Fruit fly (Drosophila melanogaster) whole organism, embryonic: ENCODE data around the gene Ccp84Aa.

Source experiments
- Ada2b ChIP-seq: fragments of 200-800 bp; sonication (Bioruptor generic); IDR thresholded peaks from 2 replicates; pipeline ENCODE4 v1.3.6; 2022; ENCODE audit warnings: missing biosample characterization, missing genetic modification characterization
- Aef1 ChIP-seq: fragments of 200-800 bp; sonication (Bioruptor generic); IDR thresholded peaks from 3 replicates; pipeline ENCODE4 v1.3.6; 2022; ENCODE audit warnings: missing biosample characterization, missing genetic modification characterization
- CG10321 ChIP-seq: fragments of 200-800 bp; sonication (Bioruptor generic); IDR thresholded peaks from 2 replicates; pipeline ENCODE4 v1.3.6; 2022; ENCODE audit warnings: missing biosample characterization, missing genetic modification characterization
- CG10979 ChIP-seq: fragments of 200-800 bp; sonication (Bioruptor generic); optimal IDR thresholded peaks from 2 replicates; lab custom pipeline; 2018; ENCODE audit warnings: missing biosample characterization, mild to moderate bottlenecking, missing genetic modification characterization, moderate library complexity
- CG11247 ChIP-seq: fragments of 200-800 bp; sonication (Bioruptor generic); IDR thresholded peaks from 2 replicates; pipeline ENCODE4 v1.3.6; 2022; ENCODE audit warnings: missing biosample characterization, missing genetic modification characterization
- CG12744 ChIP-seq: fragments of 200-800 bp; sonication (Bioruptor generic); optimal IDR thresholded peaks from 2 replicates; lab custom pipeline; 2016; ENCODE audit warnings: missing biosample characterization, missing genetic modification characterization
- CG14860 ChIP-seq: fragments of 200-800 bp; sonication (Bioruptor generic); IDR thresholded peaks from 3 replicates; pipeline ENCODE4 v1.3.6; 2022; ENCODE audit warnings: missing biosample characterization, missing genetic modification characterization; ENCODE audit not compliant: partially characterized antibody
- CG16779 ChIP-seq: fragments of 200-800 bp; sonication (Bioruptor generic); IDR thresholded peaks from 2 replicates; pipeline ENCODE4 v1.3.6; 2022; ENCODE audit warnings: missing biosample characterization, missing genetic modification characterization
- CG1832 ChIP-seq: fragments of 200-800 bp; sonication (Bioruptor generic); optimal IDR thresholded peaks from 2 replicates; lab custom pipeline; 2017; ENCODE audit warnings: missing biosample characterization, mild to moderate bottlenecking, missing genetic modification characterization, inconsistent platforms
- CG2199 ChIP-seq: fragments of 200-800 bp; sonication (Bioruptor generic); IDR thresholded peaks from 3 replicates; pipeline ENCODE4 v1.3.6; 2022; ENCODE audit warnings: missing biosample characterization, missing genetic modification characterization
- CG30020 ChIP-seq: fragments of 200-800 bp; optimal IDR thresholded peaks from 2 replicates; lab custom pipeline; 2019; ENCODE audit warnings: missing biosample characterization, mild to moderate bottlenecking, missing genetic modification characterization, moderate library complexity
- CG30403 ChIP-seq: fragments of 200-800 bp; sonication (Bioruptor generic); optimal IDR thresholded peaks from 3 replicates; lab custom pipeline; 2016; ENCODE audit warnings: missing biosample characterization, missing genetic modification characterization
- CG4404 ChIP-seq: fragments of 200-800 bp; sonication (Bioruptor generic); IDR thresholded peaks from 2 replicates; pipeline ENCODE4 v1.3.6; 2022; ENCODE audit warnings: missing biosample characterization, missing genetic modification characterization
- CG7372 ChIP-seq: fragments of 200-800 bp; sonication (Bioruptor generic); IDR thresholded peaks from 2 replicates; pipeline ENCODE4 v1.3.6; 2022; ENCODE audit warnings: missing biosample characterization, missing genetic modification characterization
- CG8089 ChIP-seq: fragments of 200-800 bp; sonication (Bioruptor generic); optimal IDR thresholded peaks from 3 replicates; lab custom pipeline; 2016; ENCODE audit warnings: missing biosample characterization, missing genetic modification characterization
- CG8765 ChIP-seq: fragments of 200-800 bp; sonication (Bioruptor generic); IDR thresholded peaks from 2 replicates; pipeline ENCODE4 v1.3.6; 2022; ENCODE audit warnings: missing biosample characterization, missing genetic modification characterization
- CoRest ChIP-seq: fragments of 200-800 bp; sonication (Bioruptor generic); optimal IDR thresholded peaks from 3 replicates; lab custom pipeline; 2018; ENCODE audit warnings: missing biosample characterization, mild to moderate bottlenecking, missing genetic modification characterization, moderate library complexity
- D ChIP-seq, 2 experiments: fragments of 200-800 bp in 1 of 2; fragments of >200 bp in 1 of 2; sonication (Bioruptor generic) in 1 of 2; optimal IDR thresholded peaks; 2 replicates in 1 of 2; 3 replicates in 1 of 2; lab custom pipeline; 2017; ENCODE audit warnings: mild to moderate bottlenecking in 1 of 2, missing biosample characterization in 1 of 2, missing genetic modification characterization in 1 of 2, missing genetic modification reagents in 1 of 2
- Dbx ChIP-seq: fragments of 200-800 bp; sonication (Bioruptor generic); IDR thresholded peaks from 3 replicates; pipeline ENCODE4 v1.3.6; 2022; ENCODE audit warnings: missing biosample characterization, missing genetic modification characterization
- Deaf1 ChIP-seq: fragments of 200-800 bp; optimal IDR thresholded peaks from 3 replicates; lab custom pipeline; 2019; ENCODE audit warnings: missing biosample characterization, mild to moderate bottlenecking, missing genetic modification characterization, moderate library complexity
- HLH54F ChIP-seq: fragments of 200-800 bp; sonication (Bioruptor generic); optimal IDR thresholded peaks from 3 replicates; lab custom pipeline; 2016; ENCODE audit warnings: missing biosample characterization, missing genetic modification characterization
- Mes4 ChIP-seq: fragments of 200-800 bp; sonication (Bioruptor generic); optimal IDR thresholded peaks from 2 replicates; lab custom pipeline; 2016; ENCODE audit warnings: missing biosample characterization, missing genetic modification characterization
- NK7.1 ChIP-seq: fragments of 200-800 bp; sonication (Bioruptor generic); optimal IDR thresholded peaks from 3 replicates; lab custom pipeline; 2016; ENCODE audit warnings: missing biosample characterization, missing genetic modification characterization
- Rx ChIP-seq: fragments of 200-800 bp; sonication (Bioruptor generic); IDR thresholded peaks from 2 replicates; pipeline ENCODE4 v1.3.6; 2022; ENCODE audit warnings: missing biosample characterization, missing genetic modification characterization
- bab2 ChIP-seq: fragments of 200-800 bp; sonication (Bioruptor generic); optimal IDR thresholded peaks from 2 replicates; lab custom pipeline; 2016; ENCODE audit warnings: missing biosample characterization, missing genetic modification characterization
- bowl ChIP-seq: fragments of 200-800 bp; sonication (Bioruptor generic); IDR thresholded peaks from 2 replicates; pipeline ENCODE4 v1.3.6; 2022; ENCODE audit warnings: missing biosample characterization, missing genetic modification characterization
- cad ChIP-seq: fragments of >200 bp; optimal IDR thresholded peaks from 2 replicates; lab custom pipeline; 2017; ENCODE audit warnings: missing biosample characterization, missing genetic modification characterization
- cg ChIP-seq: fragments of 200-800 bp; sonication (Bioruptor generic); optimal IDR thresholded peaks from 3 replicates; lab custom pipeline; 2019; ENCODE audit warnings: missing biosample characterization, mild to moderate bottlenecking, missing genetic modification characterization, moderate library complexity
- chm ChIP-seq: fragments of 200-800 bp; sonication (Bioruptor generic); IDR thresholded peaks from 2 replicates; pipeline ENCODE4 v1.3.6; 2022; ENCODE audit warnings: missing biosample characterization, missing genetic modification characterization
- en ChIP-seq: fragments of 200-800 bp; sonication (Bioruptor generic); optimal IDR thresholded peaks from 2 replicates; lab custom pipeline; 2016; ENCODE audit warnings: missing biosample characterization, missing genetic modification characterization
- eyg ChIP-seq: fragments of 200-800 bp; sonication (Bioruptor generic); optimal IDR thresholded peaks from 3 replicates; lab custom pipeline; 2016; ENCODE audit warnings: missing biosample characterization, missing genetic modification characterization
- fd96Cb ChIP-seq: fragments of 200-800 bp; sonication (Bioruptor generic); optimal IDR thresholded peaks from 2 replicates; lab custom pipeline; 2018; ENCODE audit warnings: missing biosample characterization, mild to moderate bottlenecking, missing genetic modification characterization, moderate library complexity
- knrl ChIP-seq: fragments of 200-800 bp; sonication (Bioruptor generic); IDR thresholded peaks from 3 replicates; pipeline ENCODE4 v1.3.6; 2022; ENCODE audit warnings: missing biosample characterization, missing genetic modification characterization; ENCODE audit not compliant: partially characterized antibody
- lbe ChIP-seq: fragments of 200-800 bp; sonication (Bioruptor generic); optimal IDR thresholded peaks from 2 replicates; lab custom pipeline; 2016; ENCODE audit warnings: missing biosample characterization, mild to moderate bottlenecking, missing genetic modification characterization
- lov ChIP-seq, 2 experiments: fragments of 200-800 bp in 1 of 2; fragments of >200 bp in 1 of 2; sonication (Bioruptor generic) in 1 of 2; IDR thresholded peaks in 1 of 2; optimal IDR thresholded peaks in 1 of 2; 2 replicates in 1 of 2; 3 replicates in 1 of 2; pipeline versions ENCODE4 v1.3.6 to Lab custom; 2017 to 2022; ENCODE audit warnings: missing biosample characterization in 1 of 2, missing genetic modification characterization in 1 of 2
- nerfin-1 ChIP-seq: fragments of 200-800 bp; sonication (Bioruptor generic); optimal IDR thresholded peaks from 3 replicates; lab custom pipeline; 2019; ENCODE audit warnings: missing biosample characterization, mild to moderate bottlenecking, missing genetic modification characterization, moderate library complexity
- pb ChIP-seq: fragments of 200-800 bp; sonication (Bioruptor generic); optimal IDR thresholded peaks from 3 replicates; lab custom pipeline; 2016; ENCODE audit warnings: missing biosample characterization, missing genetic modification characterization
- prd ChIP-seq, 3 experiments: fragments of >200 bp in 2 of 3; fragments of 200-800 bp in 1 of 3; sonication (Bioruptor generic) in 1 of 3; optimal IDR thresholded peaks in 2 of 3; IDR thresholded peaks in 1 of 3; 2 replicates in 2 of 3; 3 replicates in 1 of 3; pipeline versions ENCODE4 v1.3.6 to Lab custom; 2017 to 2022; ENCODE audit warnings: missing biosample characterization in 1 of 3, missing genetic modification characterization in 1 of 3
- repo ChIP-seq: fragments of 200-800 bp; sonication (Bioruptor generic); optimal IDR thresholded peaks from 2 replicates; lab custom pipeline; 2016; ENCODE audit warnings: missing biosample characterization, missing genetic modification characterization
- sens ChIP-seq: fragments of 200-800 bp; sonication (Bioruptor generic); peaks from one replicate; lab custom pipeline; 2016; ENCODE audit warnings: missing biosample characterization, missing genetic modification characterization
- seq ChIP-seq: fragments of 200-800 bp; sonication (Bioruptor generic); IDR thresholded peaks from 2 replicates; pipeline ENCODE4 v1.3.6; 2022; ENCODE audit warnings: missing biosample characterization, missing genetic modification characterization
- slbo ChIP-seq: fragments of 200-800 bp; sonication (Bioruptor generic); IDR thresholded peaks from 2 replicates; pipeline ENCODE4 v1.3.6; 2022; ENCODE audit warnings: missing biosample characterization, missing genetic modification characterization
- ssp ChIP-seq: fragments of 200-800 bp; sonication (Bioruptor generic); IDR thresholded peaks from 2 replicates; pipeline ENCODE4 v1.3.6; 2022; ENCODE audit warnings: missing biosample characterization, missing genetic modification characterization
- tll ChIP-seq, 2 experiments: fragments of 200-800 bp in 1 of 2; fragments of >200 bp in 1 of 2; sonication (Bioruptor generic) in 1 of 2; optimal IDR thresholded peaks; 2 replicates each; lab custom pipeline; 2017 to 2019; ENCODE audit warnings: missing biosample characterization in 2 of 2, missing genetic modification characterization in 2 of 2, mild to moderate bottlenecking in 1 of 2, moderate library complexity in 1 of 2
- trh ChIP-seq: fragments of 200-800 bp; sonication (Bioruptor generic); optimal IDR thresholded peaks from 2 replicates; lab custom pipeline; 2016; ENCODE audit warnings: missing biosample characterization, missing genetic modification characterization
- twi ChIP-seq: fragments of 200-800 bp; optimal IDR thresholded peaks from 2 replicates; lab custom pipeline; 2019; ENCODE audit warnings: missing biosample characterization, mild to moderate bottlenecking, missing genetic modification characterization, moderate library complexity
- wor ChIP-seq: fragments of 200-800 bp; sonication (Bioruptor generic); IDR thresholded peaks from 2 replicates; pipeline ENCODE4 v1.3.6; 2022; ENCODE audit warnings: missing biosample characterization, missing genetic modification characterization
- yki ChIP-seq: fragments of >200 bp; optimal IDR thresholded peaks from 3 replicates; lab custom pipeline; 2018
- zen ChIP-seq: fragments of 200-800 bp; sonication (Bioruptor generic); optimal IDR thresholded peaks from 3 replicates; lab custom pipeline; 2018; ENCODE audit warnings: missing biosample characterization, mild to moderate bottlenecking, missing genetic modification characterization, moderate library complexity

Gene Ccp84Aa

dm6 chr3R:6735722-6736121, 31.8 kb downstream of the Ccp84Aa start:
- TF ChIP-seq yki (lab: Kevin White, UChicago) = no peak
- TF ChIP-seq HLH54F (GFP tag; lab: Kevin White, UChicago) = no peak
- no peak for TF ChIP-seq NK7.1 (GFP tag; lab: Kevin White, UChicago)
- TF ChIP-seq cad (GFP tag; lab: Kevin White, UChicago) = peak; percentile 54
- TF ChIP-seq CG16779 = no peak
- no peak for TF ChIP-seq Deaf1 (tag; lab: Kevin White, UChicago)
- TF ChIP-seq CG30403 (GFP tag; lab: Kevin White, UChicago) = no peak
- no peak for TF ChIP-seq knrl (GFP tag; lab: Robert Waterston, UW)
- TF ChIP-seq tll (GFP tag; optimal IDR thresholded peaks at IDR 0.05; lab: Kevin White, UChicago) = peak in 1 of 2 experiments; percentile 62
- peak; percentile 77 for TF ChIP-seq zen
- TF ChIP-seq prd (optimal IDR thresholded peaks at IDR 0.05; lab: Kevin White, UChicago) = no peak
- TF ChIP-seq prd (GFP tag; IDR thresholded peaks at IDR 0.05; lab: Robert Waterston, UW) = 0 out of 3 replicates have a peak, but pooled peaks have one; percentile 10
- peak; percentile 19 for TF ChIP-seq nerfin-1 (tag; lab: Kevin White, UChicago)
- peak; percentile 23 for TF ChIP-seq D (optimal IDR thresholded peaks at IDR 0.05; lab: Kevin White, UChicago)
- no peak for TF ChIP-seq D (GFP tag; optimal IDR thresholded peaks at IDR 0.05; lab: Kevin White, UChicago)
- TF ChIP-seq twi = peak; percentile 61
- TF ChIP-seq Mes4 (GFP tag; lab: Kevin White, UChicago) = no peak
- TF ChIP-seq CG2199 = 0 out of 3 replicates have a peak, but pooled peaks have one; percentile 60
- no peak for TF ChIP-seq CG10979 (tag; lab: Kevin White, UChicago)

DNA sequence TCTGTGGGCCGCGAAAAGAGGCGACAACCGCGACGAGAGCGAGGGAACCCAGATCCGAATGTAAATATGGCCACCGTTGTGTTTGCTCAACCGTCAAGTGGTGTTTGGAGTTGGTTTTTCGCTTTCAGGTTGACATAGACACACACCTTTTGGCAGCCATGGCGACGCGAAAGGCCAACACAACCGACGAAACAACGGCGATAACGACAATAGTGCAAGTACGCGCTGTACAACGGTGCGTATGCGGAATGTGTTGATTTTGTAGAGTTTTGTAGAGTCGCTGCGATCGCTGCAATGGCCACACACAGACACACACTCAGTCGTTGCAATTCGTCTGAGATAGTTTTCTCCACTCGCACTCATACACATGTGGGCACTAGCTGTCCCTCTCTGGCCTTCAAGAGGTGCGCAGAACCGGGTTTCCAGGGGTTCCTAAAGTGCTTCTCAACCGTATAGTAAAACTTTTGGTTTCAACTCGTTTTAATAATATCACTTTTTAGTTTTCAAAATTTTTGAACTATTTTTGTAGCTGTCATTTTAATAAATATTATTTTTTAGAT, 37.6 kb downstream of the Ccp84Aa start:
- TF ChIP-seq slbo (0 out of 2 replicates have a peak, but pooled peaks have one; percentile 11), CG12744 (GFP tag; lab: Kevin White, UChicago) (no peak), twi (peak; percentile 22), bowl (GFP tag; lab: Robert Waterston, UW) (no peak), Dbx (GFP tag; lab: Robert Waterston, UW) (no peak), en (GFP tag; lab: Kevin White, UChicago) (no peak), CG8765 (GFP tag; lab: Robert Waterston, UW) (peak; percentile 79), cg (GFP tag; lab: Kevin White, UChicago) (peak; percentile 69), CG1832 (peak; percentile 67), CG10321 (peak; percentile 87), CG7372 (GFP tag; lab: Robert Waterston, UW) (peak; percentile 86), CoRest (peak; percentile 7), CG11247 (GFP tag; lab: Robert Waterston, UW) (0 out of 2 replicates have a peak, but pooled peaks have one; percentile 15), CG4404 (GFP tag; lab: Robert Waterston, UW) (no peak), lov (optimal IDR thresholded peaks at IDR 0.05; lab: Kevin White, UChicago) (no peak), lov (GFP tag; IDR thresholded peaks at IDR 0.05; lab: Robert Waterston, UW) (0 out of 3 replicates have a peak, but pooled peaks have one; percentile 68), CG14860 (0 out of 3 replicates have a peak, but pooled peaks have one; percentile 27), sens (GFP tag; lab: Kevin White, UChicago) (peak; percentile 41)

DNA sequence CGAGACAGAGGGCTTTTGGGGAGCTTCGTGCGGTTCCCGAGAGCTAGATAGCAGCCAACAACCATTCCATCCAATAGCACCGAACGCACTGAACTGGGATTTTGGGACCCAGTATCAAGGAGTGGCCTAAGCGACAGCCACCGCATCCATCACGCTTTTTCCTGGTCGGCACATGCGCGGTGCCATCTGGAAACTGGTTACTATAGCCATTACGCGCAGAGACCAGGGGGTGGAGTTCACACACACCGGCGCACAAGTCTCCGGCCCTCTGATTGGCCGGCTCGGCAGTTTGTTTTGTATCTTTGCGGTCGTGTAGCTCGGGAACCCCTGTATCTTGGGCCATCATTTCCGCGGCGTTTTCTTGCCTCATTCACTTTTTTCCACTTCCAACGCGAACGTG, 38.1 kb downstream of the Ccp84Aa start, which contains the start of gene pb:
TSS of gene pb (minus strand) at position 81 of the 400 bp plus-strand sequence.
- TF ChIP-seq chm (GFP tag; lab: Robert Waterston, UW) (0 out of 2 replicates have a peak, but pooled peaks have one; percentile 52), seq (GFP tag; lab: Robert Waterston, UW) (peak; percentile 18; the same call in 1 of the 2 replicates), repo (no peak), CG8089 (GFP tag; lab: Kevin White, UChicago) (no peak), Ada2b (GFP tag; lab: Robert Waterston, UW) (no peak), Rx (GFP tag; lab: Robert Waterston, UW) (no peak), lbe (GFP tag; lab: Kevin White, UChicago) (no peak), Aef1 (GFP tag; lab: Robert Waterston, UW) (no peak), bab2 (GFP tag; lab: Kevin White, UChicago) (no peak), fd96Cb (tag; lab: Kevin White, UChicago) (no peak), CG30020 (tag; lab: Kevin White, UChicago) (no peak), ssp (no peak), eyg (no peak), wor (GFP tag; lab: Robert Waterston, UW) (no peak), trh (GFP tag; lab: Kevin White, UChicago) (no peak), pb (no peak)
